Fruit fly (Drosophila melanogaster): ENCODE measurements around the gene pygo.

The pygo gene

dm6 chr3R:31607287-31607849 lies 26.9 kb upstream of the pygo start:
- TF ChIP-seq foxo (GFP tag; optimal IDR thresholded peaks at IDR 0.05) (no peak), Rel (GFP tag; optimal IDR thresholded peaks at IDR 0.05) (no peak), Rel (tag; optimal IDR thresholded peaks at IDR 0.05) (no peak), dsf (GFP tag; optimal IDR thresholded peaks at IDR 0.05; ENCODE audit: borderline replicate concordance) (no peak), CrebA (GFP tag; optimal IDR thresholded peaks at IDR 0.05; ENCODE audit: borderline replicate concordance) (no peak), GATAd (GFP tag; optimal IDR thresholded peaks at IDR 0.05) (no peak), Sp1 (GFP tag; optimal IDR thresholded peaks at IDR 0.05) (no peak), woc (GFP tag; optimal IDR thresholded peaks at IDR 0.05) (no peak)

dm6 chr3R:31606242-31607143 lies 26.0 kb upstream of the pygo start:
- TF ChIP-seq sage (GFP tag; optimal IDR thresholded peaks at IDR 0.05): no peak
- no peak for TF ChIP-seq fru (GFP tag; optimal IDR thresholded peaks at IDR 0.05)
- TF ChIP-seq dl (GFP tag; optimal IDR thresholded peaks at IDR 0.05; ENCODE audit: insufficient read depth in 1 of 2, partially characterized antibody in 2 of 2): no peak
- TF ChIP-seq h (GFP tag; optimal IDR thresholded peaks at IDR 0.05): peak; percentile 73
- TF ChIP-seq Hnf4 (GFP tag; optimal IDR thresholded peaks at IDR 0.05): peak; percentile 52
- TF ChIP-seq Rel (GFP tag; optimal IDR thresholded peaks at IDR 0.05): no peak
- TF ChIP-seq Rel (tag; optimal IDR thresholded peaks at IDR 0.05): peak; percentile 1

- TF ChIP-seq sage (GFP tag; optimal IDR thresholded peaks at IDR 0.05) (no peak), Hr78 (GFP tag; optimal IDR thresholded peaks at IDR 0.05) (no peak), lola (GFP tag; optimal IDR thresholded peaks at IDR 0.05) (no peak), CG32264 (GFP tag; optimal IDR thresholded peaks at IDR 0.05) (no peak)
These were observed 25.3 kb upstream of the pygo start for dm6 chr3R:31605790-31606189.

dm6 chr3R:31605117-31605432 lies 24.6 kb upstream of the pygo start:
- TF ChIP-seq Jra (GFP tag; optimal IDR thresholded peaks at IDR 0.05) (no peak), usp (GFP tag; optimal IDR thresholded peaks at IDR 0.05) (no peak), jim (GFP tag; optimal IDR thresholded peaks at IDR 0.05) (no peak), HLH106 (tag; optimal IDR thresholded peaks at IDR 0.05) (no peak), Hr78 (GFP tag; optimal IDR thresholded peaks at IDR 0.05) (no peak), brk (GFP tag; optimal IDR thresholded peaks at IDR 0.05) (no peak), Hr83 (GFP tag; optimal IDR thresholded peaks at IDR 0.05; ENCODE audit: poor library complexity, severe bottlenecking) (no peak), psq (GFP tag; optimal IDR thresholded peaks at IDR 0.05) (no peak)

dm6 chr3R:31604409-31605116 lies 24.1 kb upstream of the pygo start:
- TF ChIP-seq foxo (GFP tag; optimal IDR thresholded peaks at IDR 0.05) (no peak), h (GFP tag; optimal IDR thresholded peaks at IDR 0.05) (no peak), pan (optimal IDR thresholded peaks at IDR 0.05) (no peak), Hnf4 (GFP tag; optimal IDR thresholded peaks at IDR 0.05) (peak; percentile 2), CG32264 (GFP tag; optimal IDR thresholded peaks at IDR 0.05) (no peak)

dm6 chr3R:31603655-31604054 lies 23.2 kb upstream of the pygo start:
- TF ChIP-seq Hr83 (GFP tag; optimal IDR thresholded peaks at IDR 0.05; ENCODE audit: poor library complexity, severe bottlenecking): no peak

dm6 chr3R:31603246-31603645 lies 22.7 kb upstream of the pygo start:
- TF ChIP-seq lola (GFP tag; optimal IDR thresholded peaks at IDR 0.05) (no peak), CG9705 (GFP tag; optimal IDR thresholded peaks at IDR 0.05) (no peak), rgr (GFP tag; optimal IDR thresholded peaks at IDR 0.05) (no peak), CG32264 (GFP tag; optimal IDR thresholded peaks at IDR 0.05) (no peak), GATAd (GFP tag; optimal IDR thresholded peaks at IDR 0.05) (no peak), N (GFP tag; optimal IDR thresholded peaks at IDR 0.05) (no peak), ey (GFP tag; optimal IDR thresholded peaks at IDR 0.05) (no peak)
